Fruit fly (Drosophila melanogaster) whole organism, embryonic: ENCODE measurements around the gene Synd.
A peak's percentile ranks its signal among the peaks of the same experiment; 100 is the strongest.

Experiments
- Adf1 ChIP-seq: fragments of 200-800 bp; sonication (Bioruptor generic); IDR thresholded peaks from 2 replicates; pipeline ENCODE4 v1.3.6; 2022; ENCODE audit warnings: missing biosample characterization, missing genetic modification characterization
- Atf-2 ChIP-seq: fragments of 200-800 bp; sonication (Bioruptor generic); optimal IDR thresholded peaks from 2 replicates; lab custom pipeline; 2016; ENCODE audit warnings: missing biosample characterization, missing genetic modification characterization
- CG10321 ChIP-seq: fragments of 200-800 bp; sonication (Bioruptor generic); IDR thresholded peaks from 2 replicates; pipeline ENCODE4 v1.3.6; 2022; ENCODE audit warnings: missing biosample characterization, missing genetic modification characterization
- CG10979 ChIP-seq: fragments of 200-800 bp; sonication (Bioruptor generic); optimal IDR thresholded peaks from 2 replicates; lab custom pipeline; 2018; ENCODE audit warnings: missing biosample characterization, mild to moderate bottlenecking, missing genetic modification characterization, moderate library complexity
- CG11398 ChIP-seq: fragments of 200-800 bp; sonication (Bioruptor generic); optimal IDR thresholded peaks from 2 replicates; lab custom pipeline; 2016; ENCODE audit warnings: missing biosample characterization, missing genetic modification characterization
- CG12104 ChIP-seq: fragments of 200-800 bp; sonication (Bioruptor generic); optimal IDR thresholded peaks from 3 replicates; lab custom pipeline; 2016; ENCODE audit warnings: missing biosample characterization, missing genetic modification characterization
- CG12236 ChIP-seq: fragments of 200-800 bp; sonication (Bioruptor generic); optimal IDR thresholded peaks from 2 replicates; lab custom pipeline; 2016; ENCODE audit warnings: missing biosample characterization, missing genetic modification characterization
- CG14965 ChIP-seq: fragments of 200-800 bp; sonication (Bioruptor generic); optimal IDR thresholded peaks from 2 replicates; lab custom pipeline; 2016; ENCODE audit warnings: missing biosample characterization, missing genetic modification characterization, borderline replicate concordance
- CG1529 ChIP-seq: fragments of 200-800 bp; sonication (Bioruptor generic); optimal IDR thresholded peaks from 3 replicates; lab custom pipeline; 2018; ENCODE audit warnings: missing biosample characterization, missing genetic modification characterization
- CG15601 ChIP-seq: fragments of 200-800 bp; sonication (Bioruptor generic); optimal IDR thresholded peaks from 3 replicates; lab custom pipeline; 2019; ENCODE audit warnings: missing biosample characterization, mild to moderate bottlenecking, missing genetic modification characterization, moderate library complexity
- CG15696 ChIP-seq: fragments of 200-800 bp; sonication (Bioruptor generic); optimal IDR thresholded peaks from 2 replicates; lab custom pipeline; 2019; ENCODE audit warnings: missing biosample characterization, mild to moderate bottlenecking, missing genetic modification characterization, moderate library complexity
- CG17361 ChIP-seq: fragments of 200-800 bp; sonication (Bioruptor generic); IDR thresholded peaks from 3 replicates; pipeline ENCODE4 v1.3.6; 2022; ENCODE audit warnings: missing biosample characterization, missing genetic modification characterization
- CG18011 ChIP-seq: fragments of 200-800 bp; sonication (Bioruptor generic); optimal IDR thresholded peaks from 2 replicates; lab custom pipeline; 2017; ENCODE audit warnings: missing biosample characterization, missing genetic modification characterization, mild to moderate bottlenecking, moderate library complexity, missing genotype
- CG18599 ChIP-seq: fragments of 200-800 bp; sonication (Bioruptor generic); optimal IDR thresholded peaks from 3 replicates; lab custom pipeline; 2017; ENCODE audit warnings: missing biosample characterization, missing genetic modification characterization, mild to moderate bottlenecking, moderate library complexity, missing genetic modification reagents
- CG2889 ChIP-seq: fragments of 200-800 bp; sonication (Bioruptor generic); IDR thresholded peaks from 3 replicates; pipeline ENCODE4 v1.3.6; 2022; ENCODE audit warnings: missing biosample characterization, missing genetic modification characterization
- CG30403 ChIP-seq: fragments of 200-800 bp; sonication (Bioruptor generic); optimal IDR thresholded peaks from 3 replicates; lab custom pipeline; 2016; ENCODE audit warnings: missing biosample characterization, missing genetic modification characterization
- CG4854 ChIP-seq: fragments of 200-800 bp; sonication (Bioruptor generic); optimal IDR thresholded peaks from 2 replicates; lab custom pipeline; 2016; ENCODE audit warnings: missing biosample characterization, missing genetic modification characterization, inconsistent platforms
- CG7928 ChIP-seq: fragments of 200-800 bp; sonication (Bioruptor generic); optimal IDR thresholded peaks from 2 replicates; lab custom pipeline; 2017; ENCODE audit warnings: missing biosample characterization, mild to moderate bottlenecking, missing genetic modification characterization
- HmgD ChIP-seq: fragments of 200-800 bp; sonication (Bioruptor generic); optimal IDR thresholded peaks from 3 replicates; lab custom pipeline; 2016; ENCODE audit warnings: missing biosample characterization, missing genetic modification characterization
- Hr3 ChIP-seq: fragments of 200-800 bp; sonication (Bioruptor generic); optimal IDR thresholded peaks from 3 replicates; lab custom pipeline; 2016; ENCODE audit warnings: missing biosample characterization, missing genetic modification characterization
- Hr78 ChIP-seq, 2 experiments: fragments of 200-800 bp in 1 of 2; fragments of >200 bp in 1 of 2; sonication (Bioruptor generic) in 1 of 2; optimal IDR thresholded peaks; 2 replicates each; lab custom pipeline; 2017 to 2019; ENCODE audit warnings: missing biosample characterization in 2 of 2, missing genetic modification characterization in 2 of 2, mild to moderate bottlenecking in 1 of 2, moderate library complexity in 1 of 2
- Jarid2 ChIP-seq: fragments of 200-800 bp; sonication (Bioruptor generic); optimal IDR thresholded peaks from 3 replicates; lab custom pipeline; 2017; ENCODE audit warnings: mild to moderate bottlenecking, missing biosample characterization, missing genetic modification reagents, missing genetic modification characterization
- Kr ChIP-seq: fragments of 200-800 bp; sonication (Bioruptor generic); optimal IDR thresholded peaks from 2 replicates; lab custom pipeline; 2017; ENCODE audit warnings: missing biosample characterization, mild to moderate bottlenecking, missing genetic modification characterization
- Meics ChIP-seq: fragments of 200-800 bp; sonication (Bioruptor generic); optimal IDR thresholded peaks from 2 replicates; lab custom pipeline; 2017; ENCODE audit warnings: missing biosample characterization, mild to moderate bottlenecking, missing genetic modification characterization
- NfI ChIP-seq: fragments of 200-800 bp; sonication (Bioruptor generic); optimal IDR thresholded peaks from 3 replicates; lab custom pipeline; 2018; ENCODE audit warnings: missing biosample characterization, mild to moderate bottlenecking, missing genetic modification characterization, moderate library complexity
- Opbp ChIP-seq: fragments of 200-800 bp; sonication (Bioruptor generic); IDR thresholded peaks from 3 replicates; pipeline ENCODE4 v1.3.6; 2022; ENCODE audit warnings: missing biosample characterization, missing genetic modification characterization; ENCODE audit not compliant: partially characterized antibody
- Rfx ChIP-seq: fragments of 200-800 bp; sonication (Bioruptor generic); IDR thresholded peaks from 2 replicates; pipeline ENCODE4 v1.3.6; 2022; ENCODE audit warnings: missing biosample characterization, missing genetic modification characterization
- Ssrp ChIP-seq: fragments of 200-800 bp; sonication (Bioruptor generic); optimal IDR thresholded peaks from 2 replicates; lab custom pipeline; 2018; ENCODE audit warnings: missing biosample characterization, mild to moderate bottlenecking, missing genetic modification characterization, moderate library complexity
- Trl ChIP-seq, 3 experiments: fragments of >200 bp in 2 of 3; fragments of 200-800 bp in 1 of 3; sonication (Bioruptor generic) in 1 of 3; optimal IDR thresholded peaks; 2 replicates in 1 of 3; 3 replicates in 2 of 3; lab custom pipeline; 2016 to 2017; ENCODE audit warnings: missing biosample characterization in 1 of 3, missing genetic modification characterization in 1 of 3
- br ChIP-seq: fragments of >200 bp; optimal IDR thresholded peaks from 2 replicates; lab custom pipeline; 2017
- btn ChIP-seq: fragments of 200-800 bp; sonication (Bioruptor generic); optimal IDR thresholded peaks from 2 replicates; lab custom pipeline; 2016; ENCODE audit warnings: missing biosample characterization, missing genetic modification characterization
- cg ChIP-seq: fragments of 200-800 bp; sonication (Bioruptor generic); optimal IDR thresholded peaks from 3 replicates; lab custom pipeline; 2019; ENCODE audit warnings: missing biosample characterization, mild to moderate bottlenecking, missing genetic modification characterization, moderate library complexity
- dysf ChIP-seq: fragments of 200-800 bp; sonication (Bioruptor generic); IDR thresholded peaks from 3 replicates; pipeline ENCODE4 v1.3.6; 2022; ENCODE audit warnings: missing biosample characterization, missing genetic modification characterization
- jigr1 ChIP-seq: fragments of 200-800 bp; sonication (Bioruptor generic); IDR thresholded peaks from 3 replicates; pipeline ENCODE4 v1.3.6; 2022; ENCODE audit warnings: missing biosample characterization, missing genetic modification characterization
- jumu ChIP-seq: fragments of 200-800 bp; sonication (Bioruptor generic); optimal IDR thresholded peaks from 3 replicates; lab custom pipeline; 2016; ENCODE audit warnings: missing biosample characterization, missing genetic modification characterization
- klu ChIP-seq: fragments of 200-800 bp; sonication (Bioruptor generic); IDR thresholded peaks from 2 replicates; pipeline ENCODE4 v1.3.6; 2022; ENCODE audit warnings: missing biosample characterization, missing genetic modification characterization
- lov ChIP-seq, 2 experiments: fragments of 200-800 bp in 1 of 2; fragments of >200 bp in 1 of 2; sonication (Bioruptor generic) in 1 of 2; IDR thresholded peaks in 1 of 2; optimal IDR thresholded peaks in 1 of 2; 2 replicates in 1 of 2; 3 replicates in 1 of 2; pipeline versions ENCODE4 v1.3.6 to Lab custom; 2017 to 2022; ENCODE audit warnings: missing biosample characterization in 1 of 2, missing genetic modification characterization in 1 of 2
- mam ChIP-seq: fragments of 200-800 bp; sonication (Bioruptor generic); optimal IDR thresholded peaks from 3 replicates; lab custom pipeline; 2016; ENCODE audit warnings: missing biosample characterization, missing genetic modification characterization
- nau ChIP-seq: fragments of 200-800 bp; sonication (Bioruptor generic); optimal IDR thresholded peaks from 3 replicates; lab custom pipeline; 2017; ENCODE audit warnings: missing biosample characterization, mild to moderate bottlenecking, missing genetic modification characterization, missing genetic modification reagents
- nom ChIP-seq: fragments of 200-800 bp; sonication (Bioruptor generic); optimal IDR thresholded peaks from 2 replicates; lab custom pipeline; 2017; ENCODE audit warnings: missing biosample characterization, missing genetic modification characterization, mild to moderate bottlenecking, moderate library complexity, missing genetic modification reagents
- onecut ChIP-seq: fragments of 200-800 bp; sonication (Bioruptor generic); IDR thresholded peaks from 2 replicates; pipeline ENCODE4 v1.3.6; 2022; ENCODE audit warnings: missing biosample characterization, missing genetic modification characterization
- pzg ChIP-seq: fragments of 200-800 bp; sonication (Bioruptor generic); optimal IDR thresholded peaks from 3 replicates; lab custom pipeline; 2018; ENCODE audit warnings: missing biosample characterization, mild to moderate bottlenecking, missing genetic modification characterization, moderate library complexity
- ranshi ChIP-seq: fragments of 200-800 bp; sonication (Bioruptor generic); IDR thresholded peaks from 2 replicates; pipeline ENCODE4 v1.3.6; 2022; ENCODE audit warnings: missing biosample characterization, missing genetic modification characterization
- stwl ChIP-seq: fragments of 200-800 bp; sonication (Bioruptor generic); optimal IDR thresholded peaks from 3 replicates; lab custom pipeline; 2018; ENCODE audit warnings: missing biosample characterization, mild to moderate bottlenecking, missing genetic modification characterization, moderate library complexity
- tll ChIP-seq, 2 experiments: fragments of 200-800 bp in 1 of 2; fragments of >200 bp in 1 of 2; sonication (Bioruptor generic) in 1 of 2; optimal IDR thresholded peaks; 2 replicates each; lab custom pipeline; 2017 to 2019; ENCODE audit warnings: missing biosample characterization in 2 of 2, missing genetic modification characterization in 2 of 2, mild to moderate bottlenecking in 1 of 2, moderate library complexity in 1 of 2
- twi ChIP-seq: fragments of 200-800 bp; optimal IDR thresholded peaks from 2 replicates; lab custom pipeline; 2019; ENCODE audit warnings: missing biosample characterization, mild to moderate bottlenecking, missing genetic modification characterization, moderate library complexity
- unc-4 ChIP-seq: fragments of 200-800 bp; sonication (Bioruptor generic); IDR thresholded peaks from 2 replicates; pipeline ENCODE4 v1.3.6; 2022; ENCODE audit warnings: missing biosample characterization, missing genetic modification characterization; ENCODE audit not compliant: partially characterized antibody
- usp ChIP-seq: fragments of >200 bp; optimal IDR thresholded peaks from 2 replicates; lab custom pipeline; 2017; ENCODE audit warnings: missing biosample characterization, missing genetic modification characterization
- z ChIP-seq: fragments of 200-800 bp; sonication (Bioruptor generic); IDR thresholded peaks from 3 replicates; pipeline ENCODE4 v1.3.6; 2022; ENCODE audit warnings: missing biosample characterization, missing genetic modification characterization

Gene Synd

dm6 chr3R:20830153-20830695 is 2.4 kb upstream of the Synd start, which contains the start of gene Adss (continued):
- TF ChIP-seq ranshi (GFP tag; lab: Robert Waterston, UW) (peak; percentile 21; the same call in 1 of the 2 replicates), CG14965 (GFP tag; lab: Kevin White, UChicago) (no peak), usp (GFP tag; lab: Kevin White, UChicago) (no peak), dysf (no peak), Adf1 (GFP tag; lab: Robert Waterston, UW) (peak; percentile 34), Trl (optimal IDR thresholded peaks at IDR 0.05; lab: Kevin White, UChicago) (peak in 1 of 2 experiments; percentile 26), Trl (GFP tag; optimal IDR thresholded peaks at IDR 0.05; lab: Kevin White, UChicago) (peak; percentile 56), cg (GFP tag; lab: Kevin White, UChicago) (peak; percentile 77), CG11398 (GFP tag; lab: Kevin White, UChicago) (peak; percentile 47), pzg (GFP tag; lab: Kevin White, UChicago) (peak; percentile 90), lov (optimal IDR thresholded peaks at IDR 0.05; lab: Kevin White, UChicago) (no peak), lov (GFP tag; IDR thresholded peaks at IDR 0.05; lab: Robert Waterston, UW) (peak; percentile 61; the same call in 2 of the 3 replicates), mam (peak; percentile 10), unc-4 (GFP tag; lab: Robert Waterston, UW) (no peak; the same call in 1 of the 2 replicates), twi (tag; lab: Kevin White, UChicago) (no peak), CG12236 (GFP tag; lab: Kevin White, UChicago) (no peak), z (GFP tag; lab: Robert Waterston, UW) (0 out of 3 replicates have a peak, but pooled peaks have one; percentile 31), CG1529 (GFP tag; lab: Kevin White, UChicago) (no peak), Opbp (GFP tag; lab: Robert Waterston, UW) (peak; percentile 53; the same call in 2 of the 3 replicates), br (no peak), CG10979 (tag; lab: Kevin White, UChicago) (no peak), CG30403 (GFP tag; lab: Kevin White, UChicago) (no peak), CG18011 (GFP tag; lab: Kevin White, UChicago) (no peak), CG17361 (GFP tag; lab: Robert Waterston, UW) (no peak), Rfx (GFP tag; lab: Robert Waterston, UW) (peak; percentile 59), CG4854 (GFP tag; lab: Kevin White, UChicago) (no peak), tll (GFP tag; optimal IDR thresholded peaks at IDR 0.05; lab: Kevin White, UChicago) (no peak), Hr3 (no peak), nom (peak; percentile 45), CG15601 (tag; lab: Kevin White, UChicago) (no peak), CG18599 (GFP tag; lab: Kevin White, UChicago) (no peak), CG2889 (GFP tag; lab: Robert Waterston, UW) (0 out of 3 replicates have a peak, but pooled peaks have one; percentile 40), Kr (no peak), jumu (GFP tag; lab: Kevin White, UChicago) (no peak), onecut (peak; percentile 35; the same call in 1 of the 2 replicates), CG10321 (GFP tag; lab: Robert Waterston, UW) (no peak), Meics (GFP tag; lab: Kevin White, UChicago) (peak; percentile 15), klu (GFP tag; lab: Robert Waterston, UW) (peak; percentile 93), NfI (peak; percentile 5), Jarid2 (GFP tag; lab: Kevin White, UChicago) (peak; percentile 82), Atf-2 (no peak), nau (no peak), Ssrp (tag; lab: Kevin White, UChicago) (no peak), jigr1 (GFP tag; lab: Robert Waterston, UW) (no peak), CG7928 (GFP tag; lab: Kevin White, UChicago) (no peak), CG12104 (GFP tag; lab: Kevin White, UChicago) (no peak), stwl (tag; lab: Kevin White, UChicago) (peak; percentile 47), CG15696 (tag; lab: Kevin White, UChicago) (no peak), Hr78 (GFP tag; optimal IDR thresholded peaks at IDR 0.05; lab: Kevin White, UChicago) (no peak), btn (GFP tag; lab: Kevin White, UChicago) (no peak), HmgD (peak; percentile 74)
